Worm (Caenorhabditis elegans): ENCODE results near the gene fbxa-194.
A peak's percentile ranks its signal among the peaks of the same experiment; 100 is the strongest.

fbxa-194 gene

ce11 chrV:19751124-19751523, 27.4 kb downstream of the fbxa-194 start, which contains the start of gene clec-49 (continued):
- no peak for TF ChIP-seq duxl-1 (tag; optimal IDR thresholded peaks at IDR 0.05; ENCODE audit: poor library complexity)
- TF ChIP-seq zfp-3 (GFP tag; conservative IDR thresholded peaks at IDR 0.05), result no peak
- TF ChIP-seq daf-12 (tag; optimal IDR thresholded peaks at IDR 0.05), result no peak

ce11 chrV:19747144-19747543, 31.4 kb downstream of the fbxa-194 start:
- TF ChIP-seq pha-4 (GFP tag; IDR thresholded peaks at IDR 0.05) (no peak), pha-4 (tag; optimal IDR thresholded peaks at IDR 0.05) (no peak), ztf-7 (tag; optimal IDR thresholded peaks at IDR 0.05) (no peak), php-3 (GFP tag; IDR thresholded peaks at IDR 0.05) (0 out of 2 replicates have a peak, but pooled peaks have one; percentile 33)

ce11 chrV:19745852-19746251, 32.7 kb downstream of the fbxa-194 start, which contains the start of gene W04E12.5:
Gene W04E12.5, plus strand, starts transcription at chrV:19746152.
- TF ChIP-seq lin-13 (GFP tag; optimal IDR thresholded peaks at IDR 0.05), result no peak
- no peak for TF ChIP-seq hlh-11 (tag; optimal IDR thresholded peaks at IDR 0.05)
- TF ChIP-seq D1046.2 (GFP tag; IDR thresholded peaks at IDR 0.05), result no peak
- TF ChIP-seq ZK337.2 (GFP tag; IDR thresholded peaks at IDR 0.05), result no peak
- TF ChIP-seq jun-1 (tag; optimal IDR thresholded peaks at IDR 0.05), result no peak
- no peak for TF ChIP-seq mep-1 (tag; optimal IDR thresholded peaks at IDR 0.05)
- TF ChIP-seq tag-97 (GFP tag; IDR thresholded peaks at IDR 0.05), result no peak
- no peak for TF ChIP-seq snpc-1.2 (GFP tag; IDR thresholded peaks at IDR 0.05)
- no peak for TF ChIP-seq T20F7.1 (GFP tag; optimal IDR thresholded peaks at IDR 0.05)
- TF ChIP-seq egl-27 (tag; optimal IDR thresholded peaks at IDR 0.05), result no peak
- TF ChIP-seq saeg-2 (GFP tag; IDR thresholded peaks at IDR 0.05), result no peak
- TF ChIP-seq hif-1 (tag; optimal IDR thresholded peaks at IDR 0.05), result no peak

- TF ChIP-seq ceh-28 (tag; optimal IDR thresholded peaks at IDR 0.05), result peak; percentile 76
- no peak for TF ChIP-seq dmd-8 (GFP tag; IDR thresholded peaks at IDR 0.05)
- TF ChIP-seq nhr-48 (tag; optimal IDR thresholded peaks at IDR 0.05), result no peak
- no peak for TF ChIP-seq egl-27 (tag; optimal IDR thresholded peaks at IDR 0.05)
- TF ChIP-seq duxl-1 (tag; optimal IDR thresholded peaks at IDR 0.05; ENCODE audit: poor library complexity), result no peak
Measured at ce11 chrV:19744210-19744609, 34.3 kb downstream of the fbxa-194 start.

- TF ChIP-seq php-3 (GFP tag; IDR thresholded peaks at IDR 0.05) (0 out of 2 replicates have a peak, but pooled peaks have one; percentile 23), set-16 (GFP tag; IDR thresholded peaks at IDR 0.05) (peak; percentile 55; the same call in 1 of the 2 replicates), skn-1 (tag; optimal IDR thresholded peaks at IDR 0.05) (no peak)
Measured at ce11 chrV:19743794-19744193, 34.7 kb downstream of the fbxa-194 start.

ce11 chrV:19743305-19743704, 35.2 kb downstream of the fbxa-194 start, which contains the start of gene W04E12.4:
Gene W04E12.4, plus strand, starts transcription at chrV:19743605.
- TF ChIP-seq zag-1 (tag; optimal IDR thresholded peaks at IDR 0.05) (no peak), Y105C5A.15 (GFP tag; IDR thresholded peaks at IDR 0.05) (no peak), hif-1 (tag; optimal IDR thresholded peaks at IDR 0.05) (no peak), unc-39 (tag; optimal IDR thresholded peaks at IDR 0.05) (no peak), ceh-32 (tag; optimal IDR thresholded peaks at IDR 0.05; ENCODE audit: poor library complexity) (no peak), ztf-7 (tag; optimal IDR thresholded peaks at IDR 0.05) (no peak), lsy-2 (tag; optimal IDR thresholded peaks at IDR 0.05) (no peak), F44E2.7 (GFP tag; IDR thresholded peaks at IDR 0.05) (no peak), mes-2 (tag; optimal IDR thresholded peaks at IDR 0.05; ENCODE audit: poor library complexity, severe bottlenecking) (no peak), lin-39 (tag; optimal IDR thresholded peaks at IDR 0.05) (no peak), Y48G9A.11 (GFP tag; IDR thresholded peaks at IDR 0.05) (no peak), spr-1 (tag; optimal IDR thresholded peaks at IDR 0.05) (no peak), dmd-9 (GFP tag; IDR thresholded peaks at IDR 0.05) (no peak), lim-7 (GFP tag; IDR thresholded peaks at IDR 0.05) (no peak)
